Fruit fly (Drosophila melanogaster) S2 (cell line): Measurements from ENCODE around the gene CG4611.

Experiments used
- CG8478 ChIP-seq: fragments of >200 bp; optimal IDR thresholded peaks from 2 replicates; lab custom pipeline; 2018
- CTCF ChIP-seq, 2 experiments: fragments of >200 bp; optimal IDR thresholded peaks; 2 replicates each; lab custom pipeline; 2018

Gene CG4611

dm6 chr3L:5136123-5136522 lies at the start of gene CG4611, which contains the start of gene CG10674:
Gene CG4611, plus strand, starts transcription at chr3L:5136376.
Gene CG10674, minus strand, starts transcription at chr3L:5136292.
- TF ChIP-seq CTCF (optimal IDR thresholded peaks at IDR 0.05; lab: Kevin White, UChicago): no peak
- TF ChIP-seq CG8478 (lab: Kevin White, UChicago): no peak

- TF ChIP-seq CTCF (optimal IDR thresholded peaks at IDR 0.05; lab: Kevin White, UChicago) (no peak), CG8478 (lab: Kevin White, UChicago) (no peak)
These were observed 39.5 kb upstream of the CG4611 start for dm6 chr3L:5096674-5097073.

- no peak for TF ChIP-seq CG8478 (lab: Kevin White, UChicago)
- TF ChIP-seq CTCF (optimal IDR thresholded peaks at IDR 0.05; lab: Kevin White, UChicago): no peak
These were observed 34.1 kb upstream of the CG4611 start for dm6 chr3L:5102050-5102449.

- TF ChIP-seq CTCF (optimal IDR thresholded peaks at IDR 0.05; lab: Kevin White, UChicago) (peak; percentile 72 to 83), CG8478 (lab: Kevin White, UChicago) (no peak)
These were observed 11.0 kb upstream of the CG4611 start for dm6 chr3L:5125202-5125601.

dm6 chr3L:5127609-5128008 lies 8.6 kb upstream of the CG4611 start:
- no peak for TF ChIP-seq CTCF (optimal IDR thresholded peaks at IDR 0.05; lab: Kevin White, UChicago)
- no peak for TF ChIP-seq CG8478 (lab: Kevin White, UChicago)

dm6 chr3L:5128214-5128613 lies 8.0 kb upstream of the CG4611 start:
- TF ChIP-seq CTCF (optimal IDR thresholded peaks at IDR 0.05; lab: Kevin White, UChicago) (no peak), CG8478 (lab: Kevin White, UChicago) (no peak)

- TF ChIP-seq CTCF (optimal IDR thresholded peaks at IDR 0.05; lab: Kevin White, UChicago): no peak
- TF ChIP-seq CG8478 (lab: Kevin White, UChicago): no peak
These were observed 7.0 kb upstream of the CG4611 start, which contains the start of gene CG4597 for dm6 chr3L:5129199-5129598. Gene CG4597, plus strand, starts transcription at chr3L:5129499.

- TF ChIP-seq CG8478 (lab: Kevin White, UChicago): no peak
- TF ChIP-seq CTCF (optimal IDR thresholded peaks at IDR 0.05; lab: Kevin White, UChicago): no peak
These were observed 5.7 kb upstream of the CG4611 start for dm6 chr3L:5130508-5130907.

dm6 chr3L:5131245-5131644 lies 4.9 kb upstream of the CG4611 start, which contains the start of gene CG15212:
Gene CG15212, plus strand, starts transcription at chr3L:5131545.
- TF ChIP-seq CG8478 (lab: Kevin White, UChicago) (no peak), CTCF (optimal IDR thresholded peaks at IDR 0.05; lab: Kevin White, UChicago) (no peak)

- TF ChIP-seq CG8478 (lab: Kevin White, UChicago) (no peak), CTCF (optimal IDR thresholded peaks at IDR 0.05; lab: Kevin White, UChicago) (no peak)
These were observed 3.2 kb upstream of the CG4611 start, which contains the start of gene CG15213 for dm6 chr3L:5132966-5133365. Gene CG15213, minus strand, starts transcription at chr3L:5133220.

- TF ChIP-seq CG8478 (lab: Kevin White, UChicago) (no peak), CTCF (optimal IDR thresholded peaks at IDR 0.05; lab: Kevin White, UChicago) (no peak)
These were observed 2.3 kb upstream of the CG4611 start, which contains the start of gene Yod1 for dm6 chr3L:5133704-5134430. Gene Yod1, plus strand, starts transcription at chr3L:5133871.

dm6 chr3L:5139312-5139711 lies 3.1 kb downstream of the CG4611 start, which contains the start of the genes Tcs5 and CHMP2B:
Gene Tcs5, minus strand, starts transcription at chr3L:5139395.
Gene CHMP2B, plus strand, starts transcription at chr3L:5139619.
- TF ChIP-seq CTCF (optimal IDR thresholded peaks at IDR 0.05; lab: Kevin White, UChicago): no peak
- TF ChIP-seq CG8478 (lab: Kevin White, UChicago): no peak

dm6 chr3L:5141380-5142101 lies 5.4 kb downstream of the CG4611 start, which contains the start of the genes Dhrs4 and Gdap1:
Gene Dhrs4, minus strand, starts transcription at chr3L:5141646.
Gene Gdap1, plus strand, starts transcription at chr3L:5141953.
- TF ChIP-seq CG8478 (lab: Kevin White, UChicago): no peak
- no peak for TF ChIP-seq CTCF (optimal IDR thresholded peaks at IDR 0.05; lab: Kevin White, UChicago)

dm6 chr3L:5145814-5146244 lies 9.7 kb downstream of the CG4611 start, which contains the start of the genes Fitm and AlaRS-m:
Gene Fitm, minus strand, starts transcription at chr3L:5146063.
Gene AlaRS-m, plus strand, starts transcription at chr3L:5146098.
- TF ChIP-seq CG8478 (lab: Kevin White, UChicago) (no peak), CTCF (optimal IDR thresholded peaks at IDR 0.05; lab: Kevin White, UChicago) (no peak)
